Fruit fly (Drosophila melanogaster) whole organism, prepupa: ENCODE measurements around the gene PGAP5.
A peak's percentile ranks its signal among the peaks of the same experiment; 100 is the strongest.

Experiments
- Blimp-1 ChIP-seq: fragments of 200-800 bp; sonication (Bioruptor generic); optimal IDR thresholded peaks from 3 replicates; lab custom pipeline; 2017; ENCODE audit warnings: missing biosample characterization, missing genetic modification characterization, mild to moderate bottlenecking, moderate library complexity, missing genetic modification reagents
- CG10631 ChIP-seq: fragments of 200-800 bp; sonication (Bioruptor generic); optimal IDR thresholded peaks from 2 replicates; lab custom pipeline; 2016; ENCODE audit warnings: missing biosample characterization, missing genetic modification characterization
- CG10669 ChIP-seq: fragments of 200-800 bp; sonication (Bioruptor generic); optimal IDR thresholded peaks from 3 replicates; lab custom pipeline; 2018; ENCODE audit warnings: missing biosample characterization, mild to moderate bottlenecking, missing genetic modification characterization, moderate library complexity
- CG11762 ChIP-seq: fragments of 200-800 bp; sonication (Bioruptor generic); optimal IDR thresholded peaks from 3 replicates; lab custom pipeline; 2016; ENCODE audit warnings: missing biosample characterization, missing genetic modification characterization; ENCODE audit not compliant: insufficient read depth
- CG11902 ChIP-seq: fragments of 200-800 bp; sonication (Bioruptor generic); optimal IDR thresholded peaks from 3 replicates; lab custom pipeline; 2016; ENCODE audit warnings: missing biosample characterization, missing genetic modification characterization
- CG15336 ChIP-seq: fragments of 200-800 bp; sonication (Bioruptor generic); IDR thresholded peaks from 2 replicates; pipeline ENCODE4 v1.3.6; 2022; ENCODE audit warnings: missing biosample characterization, missing genetic modification characterization
- CG1621 ChIP-seq: fragments of 200-800 bp; sonication (Bioruptor generic); optimal IDR thresholded peaks from 3 replicates; lab custom pipeline; 2018; ENCODE audit warnings: missing biosample characterization, mild to moderate bottlenecking, missing genetic modification characterization
- CG16779 ChIP-seq: fragments of 200-800 bp; sonication (Bioruptor generic); optimal IDR thresholded peaks from 3 replicates; lab custom pipeline; 2017; ENCODE audit warnings: missing biosample characterization, mild to moderate bottlenecking, missing genetic modification characterization
- CG3032 ChIP-seq: fragments of 200-800 bp; optimal IDR thresholded peaks from 2 replicates; lab custom pipeline; 2019; ENCODE audit warnings: missing biosample characterization, mild to moderate bottlenecking, missing genetic modification characterization, moderate library complexity
- CG31627 ChIP-seq: fragments of 200-800 bp; sonication (Bioruptor generic); optimal IDR thresholded peaks from 3 replicates; lab custom pipeline; 2016; ENCODE audit warnings: missing biosample characterization, missing genetic modification characterization
- CG34406 ChIP-seq: fragments of 200-800 bp; sonication (Bioruptor generic); optimal IDR thresholded peaks from 3 replicates; lab custom pipeline; 2016; ENCODE audit warnings: missing biosample characterization, missing genetic modification characterization
- CG3919 ChIP-seq: fragments of 200-800 bp; sonication (Bioruptor generic); optimal IDR thresholded peaks from 3 replicates; lab custom pipeline; 2016; ENCODE audit warnings: missing biosample characterization, missing genetic modification characterization
- CG4318 ChIP-seq: fragments of 200-800 bp; sonication (Bioruptor generic); optimal IDR thresholded peaks from 3 replicates; lab custom pipeline; 2017; ENCODE audit warnings: missing biosample characterization, mild to moderate bottlenecking, missing genetic modification characterization
- CG6163 ChIP-seq: fragments of 200-800 bp; sonication (Bioruptor generic); IDR thresholded peaks from 3 replicates; pipeline ENCODE4 v1.3.6; 2022; ENCODE audit warnings: missing biosample characterization, missing genetic modification characterization
- CG6276 ChIP-seq: fragments of 200-800 bp; sonication (Bioruptor generic); optimal IDR thresholded peaks from 2 replicates; lab custom pipeline; 2017; ENCODE audit warnings: missing biosample characterization, mild to moderate bottlenecking, missing genetic modification characterization
- CG6854 ChIP-seq: fragments of 200-800 bp; sonication (Bioruptor generic); optimal IDR thresholded peaks from 2 replicates; lab custom pipeline; 2017; ENCODE audit warnings: missing biosample characterization, mild to moderate bottlenecking, missing genetic modification characterization
- CG8119 ChIP-seq: fragments of 200-800 bp; sonication (Bioruptor generic); IDR thresholded peaks from 3 replicates; pipeline ENCODE4 v1.3.6; 2022; ENCODE audit warnings: missing biosample characterization, missing genetic modification characterization
- CG8319 ChIP-seq: fragments of 200-800 bp; sonication (Bioruptor generic); optimal IDR thresholded peaks from 3 replicates; lab custom pipeline; 2016; ENCODE audit warnings: missing biosample characterization, missing genetic modification characterization
- CG8632 ChIP-seq: fragments of 200-800 bp; sonication (Bioruptor generic); optimal IDR thresholded peaks from 3 replicates; lab custom pipeline; 2016; ENCODE audit warnings: missing biosample characterization, missing genetic modification characterization
- CG9139 ChIP-seq: fragments of 200-800 bp; sonication (Bioruptor generic); optimal IDR thresholded peaks from 3 replicates; lab custom pipeline; 2017; ENCODE audit warnings: missing biosample characterization, mild to moderate bottlenecking, missing genetic modification characterization
- Eip75B ChIP-seq: fragments of 200-800 bp; sonication (Bioruptor generic); optimal IDR thresholded peaks from 3 replicates; lab custom pipeline; 2016; ENCODE audit warnings: missing biosample characterization, missing genetic modification characterization
- Eip78C ChIP-seq: fragments of 200-800 bp; sonication (Bioruptor generic); peaks from one replicate; lab custom pipeline; 2016; ENCODE audit warnings: missing biosample characterization, missing genetic modification characterization
- Eip93F ChIP-seq: fragments of 200-800 bp; sonication (Bioruptor generic); optimal IDR thresholded peaks from 2 replicates; lab custom pipeline; 2016; ENCODE audit warnings: missing biosample characterization, mild to moderate bottlenecking, missing genetic modification characterization
- Ets96B ChIP-seq: fragments of 200-800 bp; optimal IDR thresholded peaks from 2 replicates; lab custom pipeline; 2019; ENCODE audit warnings: missing biosample characterization, mild to moderate bottlenecking, missing genetic modification characterization, moderate library complexity
- Gug ChIP-seq: fragments of 200-800 bp; sonication (Bioruptor generic); IDR thresholded peaks from 2 replicates; pipeline ENCODE4 v1.3.6; 2022; ENCODE audit warnings: missing biosample characterization, missing genetic modification characterization
- Hr38 ChIP-seq: sonication (Bioruptor generic); optimal IDR thresholded peaks from 2 replicates; lab custom pipeline; 2016; ENCODE audit warnings: missing biosample characterization, missing genetic modification characterization
- Hr39 ChIP-seq: fragments of 200-800 bp; sonication (Bioruptor generic); optimal IDR thresholded peaks from 2 replicates; lab custom pipeline; 2016; ENCODE audit warnings: missing biosample characterization, missing genetic modification characterization
- Met ChIP-seq: fragments of 200-800 bp; sonication (Bioruptor generic); optimal IDR thresholded peaks from 3 replicates; lab custom pipeline; 2016; ENCODE audit warnings: missing biosample characterization, missing genetic modification characterization
- OdsH ChIP-seq: fragments of 200-800 bp; sonication (Bioruptor generic); optimal IDR thresholded peaks from 3 replicates; lab custom pipeline; 2016; ENCODE audit warnings: missing biosample characterization, missing genetic modification characterization
- Smox ChIP-seq: fragments of 200-800 bp; sonication (Bioruptor generic); optimal IDR thresholded peaks from 3 replicates; lab custom pipeline; 2016; ENCODE audit warnings: missing biosample characterization, missing genetic modification characterization
- Sox102F ChIP-seq: fragments of 200-800 bp; sonication (Bioruptor generic); optimal IDR thresholded peaks from 2 replicates; lab custom pipeline; 2016; ENCODE audit warnings: missing biosample characterization, mild to moderate bottlenecking, missing genetic modification characterization
- Sox14 ChIP-seq: fragments of 200-800 bp; sonication (Bioruptor generic); optimal IDR thresholded peaks from 3 replicates; lab custom pipeline; 2016; ENCODE audit warnings: missing biosample characterization, missing genetic modification characterization
- Sox15 ChIP-seq: fragments of 200-800 bp; sonication (Bioruptor generic); optimal IDR thresholded peaks from 3 replicates; lab custom pipeline; 2016; ENCODE audit warnings: missing biosample characterization, missing genetic modification characterization
- achi ChIP-seq: fragments of 200-800 bp; sonication (Bioruptor generic); optimal IDR thresholded peaks from 3 replicates; lab custom pipeline; 2016; ENCODE audit warnings: missing biosample characterization, missing genetic modification characterization
- cyc ChIP-seq: fragments of 200-800 bp; sonication (Bioruptor generic); optimal IDR thresholded peaks from 3 replicates; lab custom pipeline; 2016; ENCODE audit warnings: missing biosample characterization, missing genetic modification characterization
- dac ChIP-seq: fragments of 200-800 bp; sonication (Bioruptor generic); optimal IDR thresholded peaks from 2 replicates; lab custom pipeline; 2017; ENCODE audit warnings: missing biosample characterization, mild to moderate bottlenecking, missing genetic modification characterization
- esn ChIP-seq: fragments of 200-800 bp; sonication (Bioruptor generic); optimal IDR thresholded peaks from 2 replicates; lab custom pipeline; 2016; ENCODE audit warnings: missing biosample characterization, mild to moderate bottlenecking, missing genetic modification characterization, moderate library complexity
- fd59A ChIP-seq: fragments of 200-800 bp; sonication (Bioruptor generic); optimal IDR thresholded peaks from 2 replicates; lab custom pipeline; 2017; ENCODE audit warnings: missing biosample characterization, mild to moderate bottlenecking, missing genetic modification characterization, missing genetic modification reagents
- fkh ChIP-seq: fragments of 200-800 bp; sonication (Bioruptor generic); optimal IDR thresholded peaks from 3 replicates; lab custom pipeline; 2017; ENCODE audit warnings: missing biosample characterization, mild to moderate bottlenecking, missing genetic modification characterization, moderate library complexity
- lz ChIP-seq: fragments of 200-800 bp; sonication (Bioruptor generic); optimal IDR thresholded peaks from 3 replicates; lab custom pipeline; 2016; ENCODE audit warnings: missing biosample characterization, missing genetic modification characterization
- net ChIP-seq: fragments of 200-800 bp; sonication (Bioruptor generic); optimal IDR thresholded peaks from 3 replicates; lab custom pipeline; 2016; ENCODE audit warnings: missing biosample characterization, missing genetic modification characterization
- pdm3 ChIP-seq: fragments of 200-800 bp; sonication (Bioruptor generic); optimal IDR thresholded peaks from 3 replicates; lab custom pipeline; 2016; ENCODE audit warnings: missing biosample characterization, missing genetic modification characterization
- salr ChIP-seq, 2 experiments: fragments of 200-800 bp; sonication (Bioruptor generic); optimal IDR thresholded peaks; 3 replicates each; lab custom pipeline; 2016 to 2018; ENCODE audit warnings: missing biosample characterization in 2 of 2, missing genetic modification characterization in 2 of 2, mild to moderate bottlenecking in 1 of 2
- ss ChIP-seq, 2 experiments: fragments of 200-800 bp; sonication (Bioruptor generic); optimal IDR thresholded peaks; 2 replicates in 1 of 2; 3 replicates in 1 of 2; lab custom pipeline; 2017 to 2018; ENCODE audit warnings: mild to moderate bottlenecking in 2 of 2, missing biosample characterization in 2 of 2, missing genetic modification characterization in 2 of 2, moderate library complexity in 1 of 2
- svp ChIP-seq: fragments of 200-800 bp; sonication (Bioruptor generic); peaks from one replicate; lab custom pipeline; 2016; ENCODE audit warnings: missing biosample characterization, missing genetic modification characterization
- topi ChIP-seq: fragments of 200-800 bp; sonication (Bioruptor generic); optimal IDR thresholded peaks from 3 replicates; lab custom pipeline; 2016; ENCODE audit warnings: missing biosample characterization, missing genetic modification characterization
- vri ChIP-seq: fragments of 200-800 bp; sonication (Bioruptor generic); optimal IDR thresholded peaks from 3 replicates; lab custom pipeline; 2016; ENCODE audit warnings: missing biosample characterization, mild to moderate bottlenecking, missing genetic modification characterization

Gene PGAP5

DNA sequence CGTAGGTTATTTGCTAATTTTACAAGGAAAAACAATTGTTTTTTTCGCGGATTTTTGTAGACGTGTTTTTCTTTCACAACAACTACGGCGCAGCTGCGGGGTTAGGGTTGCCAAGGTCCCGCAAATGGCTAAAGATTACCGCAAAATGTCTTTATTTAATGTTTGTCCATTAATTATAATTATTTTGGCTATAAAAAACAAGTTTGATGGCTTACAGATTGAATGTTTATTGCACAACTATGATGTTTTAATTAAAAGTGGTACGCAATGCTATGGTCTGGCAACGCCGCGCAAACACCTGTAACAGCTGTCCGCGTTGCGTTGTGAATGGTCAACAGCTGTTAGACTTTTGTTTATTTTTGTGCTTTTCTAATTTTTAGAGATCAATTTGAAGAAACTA lies 42.0 kb upstream of the PGAP5 start (continued):
- TF ChIP-seq ss (GFP tag; optimal IDR thresholded peaks at IDR 0.05; lab: Kevin White, UChicago) = peak in 1 of 2 experiments; percentile 26
- peak; percentile 64 for TF ChIP-seq Met (GFP tag; lab: Kevin White, UChicago)
- TF ChIP-seq Blimp-1 (GFP tag; lab: Kevin White, UChicago) = no peak
- peak; percentile 40 for TF ChIP-seq Sox15 (GFP tag; lab: Kevin White, UChicago)
- TF ChIP-seq OdsH (GFP tag; lab: Kevin White, UChicago) = peak; percentile 77
- TF ChIP-seq CG9139 (GFP tag; lab: Kevin White, UChicago) = no peak
- TF ChIP-seq CG31627 = peak; percentile 72
- TF ChIP-seq CG10669 = peak; percentile 51
- TF ChIP-seq CG11762 (GFP tag; lab: Kevin White, UChicago) = peak; percentile 36
- TF ChIP-seq svp (GFP tag; lab: Kevin White, UChicago) = peak; percentile 73
- peak; percentile 74 for TF ChIP-seq cyc (GFP tag; lab: Kevin White, UChicago)
- TF ChIP-seq vri (GFP tag; lab: Kevin White, UChicago) = peak; percentile 55
- TF ChIP-seq CG34406 = peak; percentile 59
- TF ChIP-seq achi (GFP tag; lab: Kevin White, UChicago) = peak; percentile 61
- TF ChIP-seq CG3032 (tag; lab: Kevin White, UChicago) = peak; percentile 72
- TF ChIP-seq, all 60 proteins: peak for 49

DNA sequence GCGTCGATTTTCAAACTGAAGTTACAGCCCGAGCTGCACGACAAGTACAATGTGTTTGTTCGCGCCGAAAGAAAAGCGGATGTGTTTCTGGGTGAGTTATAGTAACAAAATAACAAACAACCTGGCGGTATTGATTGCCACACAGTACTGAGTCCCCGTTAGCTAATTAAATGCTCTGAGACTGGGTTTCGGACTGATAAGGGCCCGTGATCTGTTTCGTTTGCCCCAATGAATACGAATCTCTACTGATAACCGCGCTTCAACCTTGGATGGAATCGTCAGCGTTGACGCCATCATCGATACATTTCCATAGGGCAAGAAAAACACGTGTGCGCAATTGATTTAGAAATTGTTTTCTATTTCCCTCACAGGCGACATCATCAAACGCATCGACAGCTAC lies 41.5 kb upstream of the PGAP5 start:
- TF ChIP-seq svp (GFP tag; lab: Kevin White, UChicago) = peak; percentile 75
- no peak for TF ChIP-seq Gug (GFP tag; lab: Robert Waterston, UW)

DNA sequence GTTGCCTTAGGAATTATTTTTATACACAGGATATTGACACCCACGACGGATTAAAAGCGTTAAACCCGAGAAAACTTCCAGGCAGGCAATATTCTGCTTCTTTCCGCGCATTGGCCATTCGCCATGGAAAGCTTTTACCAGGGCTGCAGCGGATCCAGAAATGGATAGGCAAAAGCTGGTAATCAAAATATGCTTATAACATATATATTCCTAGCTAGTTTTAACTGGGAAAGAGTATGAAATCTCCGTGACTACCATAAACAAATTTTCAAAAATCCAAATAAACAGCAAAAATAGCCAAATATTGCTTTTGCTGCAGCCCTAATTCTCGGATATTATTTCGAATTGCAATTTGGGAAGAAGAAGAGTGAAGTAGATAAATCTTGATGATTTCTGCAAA lies 39.2 kb upstream of the PGAP5 start, which contains the start of the genes PAPLA1 and Rbsn-5:
PAPLA1 (minus strand) TSS at position 141 of the 400 bp plus-strand sequence.
Rbsn-5 (plus strand) TSS at position 335 of the 400 bp plus-strand sequence.
- TF ChIP-seq topi = peak; percentile 94
- TF ChIP-seq Eip78C (GFP tag; lab: Kevin White, UChicago) = peak; percentile 97
- peak; percentile 93 for TF ChIP-seq fkh (GFP tag; lab: Kevin White, UChicago)
- TF ChIP-seq CG6276 = peak; percentile 73
- peak; percentile 82 for TF ChIP-seq CG4318 (GFP tag; lab: Kevin White, UChicago)
- peak; percentile 85 for TF ChIP-seq CG6854 (GFP tag; lab: Kevin White, UChicago)
- TF ChIP-seq Met (GFP tag; lab: Kevin White, UChicago) = peak; percentile 95
- TF ChIP-seq lz (GFP tag; lab: Kevin White, UChicago) = peak; percentile 96
- peak; percentile 16 for TF ChIP-seq Eip93F
- peak; percentile 89 for TF ChIP-seq dac (GFP tag; lab: Kevin White, UChicago)
- TF ChIP-seq CG8119 (GFP tag; lab: Robert Waterston, UW) = peak; percentile 79
- peak; percentile 75 for TF ChIP-seq Blimp-1 (GFP tag; lab: Kevin White, UChicago)
- peak; percentile 94 for TF ChIP-seq Sox102F (GFP tag; lab: Kevin White, UChicago)
- peak; percentile 74 for TF ChIP-seq CG16779 (tag; lab: Kevin White, UChicago)
- peak; percentile 97 for TF ChIP-seq esn (GFP tag; lab: Kevin White, UChicago)
- TF ChIP-seq Sox14 (GFP tag; lab: Kevin White, UChicago) = peak; percentile 96
- TF ChIP-seq ss (GFP tag; optimal IDR thresholded peaks at IDR 0.05; lab: Kevin White, UChicago) = peak; percentile 80 to 86
- TF ChIP-seq CG6163 = peak; percentile 94
- TF ChIP-seq achi (GFP tag; lab: Kevin White, UChicago) = peak; percentile 93
- peak; percentile 94 for TF ChIP-seq Smox (GFP tag; lab: Kevin White, UChicago)
- TF ChIP-seq vri (GFP tag; lab: Kevin White, UChicago) = peak; percentile 92
- peak; percentile 89 for TF ChIP-seq Ets96B (tag; lab: Kevin White, UChicago)
- TF ChIP-seq Hr39 = peak; percentile 98
- peak; percentile 95 for TF ChIP-seq CG10631 (GFP tag; lab: Kevin White, UChicago)
- TF ChIP-seq CG15336 (GFP tag; lab: Robert Waterston, UW) = peak; percentile 82
- peak; percentile 81 for TF ChIP-seq fd59A
- TF ChIP-seq CG3032 (tag; lab: Kevin White, UChicago) = peak; percentile 94
- TF ChIP-seq CG8319 = peak; percentile 91
- TF ChIP-seq Eip75B (GFP tag; lab: Kevin White, UChicago) = peak; percentile 95
- peak; percentile 95 for TF ChIP-seq CG3919 (GFP tag; lab: Kevin White, UChicago)
- TF ChIP-seq OdsH (GFP tag; lab: Kevin White, UChicago) = peak; percentile 96
- TF ChIP-seq CG11902 (GFP tag; lab: Kevin White, UChicago) = peak; percentile 94
- peak; percentile 96 for TF ChIP-seq pdm3 (GFP tag; lab: Kevin White, UChicago)
- peak; percentile 82 to 87 for TF ChIP-seq salr (GFP tag; optimal IDR thresholded peaks at IDR 0.05; lab: Kevin White, UChicago)
- TF ChIP-seq CG11762 (GFP tag; lab: Kevin White, UChicago) = peak; percentile 90
- peak; percentile 76 for TF ChIP-seq Hr38 (GFP tag; lab: Kevin White, UChicago)
- TF ChIP-seq svp (GFP tag; lab: Kevin White, UChicago) = peak; percentile 98
- peak; percentile 91 for TF ChIP-seq net (GFP tag; lab: Kevin White, UChicago)
- peak; percentile 87 for TF ChIP-seq CG8632 (GFP tag; lab: Kevin White, UChicago)
- peak; percentile 89 for TF ChIP-seq CG1621 (tag; lab: Kevin White, UChicago)
